Worm (Caenorhabditis elegans) whole organism, late embryonic: Measurements from ENCODE around the gene mrp-4.

ENCODE experiments used
- C08G9.2 ChIP-seq: sonication (generic microtip); optimal IDR thresholded peaks from 2 replicates; lab custom pipeline; 2016; ENCODE audit warnings: mild to moderate bottlenecking, missing genetic modification characterization, moderate library complexity, missing compliant biosample characterization
- C38D4.7 ChIP-seq: fragments of 200-800 bp; sonication (Bioruptor generic); optimal IDR thresholded peaks from 2 replicates; lab custom pipeline; 2018; ENCODE audit warnings: mild to moderate bottlenecking, missing genetic modification characterization, moderate library complexity, missing compliant biosample characterization
- F13H6.1 ChIP-seq: sonication (generic microtip); optimal IDR thresholded peaks from 2 replicates; lab custom pipeline; 2016; ENCODE audit warnings: missing genetic modification characterization, missing compliant biosample characterization
- K02D7.2 ChIP-seq: sonication (generic microtip); optimal IDR thresholded peaks from 2 replicates; lab custom pipeline; 2017; ENCODE audit warnings: mild to moderate bottlenecking, missing genetic modification characterization, missing compliant biosample characterization
- T23F11.4 ChIP-seq: fragments of 200-800 bp; sonication (Bioruptor generic); optimal IDR thresholded peaks from 2 replicates; lab custom pipeline; 2018; ENCODE audit warnings: mild to moderate bottlenecking, missing genetic modification characterization, missing compliant biosample characterization
- ahr-1 ChIP-seq: sonication (generic microtip); optimal IDR thresholded peaks from 2 replicates; lab custom pipeline; 2016; ENCODE audit warnings: missing genetic modification characterization, missing compliant biosample characterization
- ceh-22 ChIP-seq: sonication (generic microtip); optimal IDR thresholded peaks from 2 replicates; lab custom pipeline; 2017; ENCODE audit warnings: missing biosample characterization, missing genetic modification characterization
- ceh-30 ChIP-seq: fragments of 150-350 bp; optimal IDR thresholded peaks from 2 replicates; lab custom pipeline; 2014; ENCODE audit warnings: missing biosample characterization, missing genetic modification characterization
- ceh-48 ChIP-seq: sonication (generic microtip); optimal IDR thresholded peaks from 2 replicates; lab custom pipeline; 2016; ENCODE audit warnings: missing genetic modification characterization, inconsistent platforms, missing compliant biosample characterization
- ceh-9 ChIP-seq: sonication (generic microtip); optimal IDR thresholded peaks from 2 replicates; lab custom pipeline; 2016; ENCODE audit warnings: mild to moderate bottlenecking, missing genetic modification characterization, inconsistent platforms, missing compliant biosample characterization
- che-1 ChIP-seq: sonication (generic microtip); optimal IDR thresholded peaks from 2 replicates; lab custom pipeline; 2016; ENCODE audit warnings: mild to moderate bottlenecking, missing genetic modification characterization, missing compliant biosample characterization
- dmd-4 ChIP-seq: sonication (generic microtip); optimal IDR thresholded peaks from 2 replicates; lab custom pipeline; 2016; ENCODE audit warnings: borderline replicate concordance, missing genetic modification characterization, missing compliant biosample characterization
- dve-1 ChIP-seq: sonication (generic microtip); optimal IDR thresholded peaks from 2 replicates; lab custom pipeline; 2017; ENCODE audit warnings: antibody characterized with exemption, mild to moderate bottlenecking, missing genetic modification characterization, missing compliant biosample characterization
- eyg-1 ChIP-seq: sonication (generic microtip); optimal IDR thresholded peaks from 2 replicates; lab custom pipeline; 2016; ENCODE audit warnings: missing genotype, missing genetic modification characterization, missing compliant biosample characterization
- hlh-13 ChIP-seq: fragments of 200-800 bp; sonication (Bioruptor generic); optimal IDR thresholded peaks from 2 replicates; lab custom pipeline; 2018; ENCODE audit warnings: mild to moderate bottlenecking, missing genetic modification characterization, missing compliant biosample characterization
- hlh-15 ChIP-seq: sonication (generic microtip); optimal IDR thresholded peaks from 2 replicates; lab custom pipeline; 2016; ENCODE audit warnings: missing genetic modification characterization, missing compliant biosample characterization
- hlh-30 ChIP-seq: sonication (generic microtip); optimal IDR thresholded peaks from 2 replicates; lab custom pipeline; 2017; ENCODE audit warnings: antibody characterized with exemption, missing genetic modification characterization, missing compliant biosample characterization; ENCODE audit not compliant: insufficient read depth
- hlh-8 ChIP-seq: sonication (generic microtip); optimal IDR thresholded peaks from 2 replicates; lab custom pipeline; 2016; ENCODE audit warnings: missing genotype, missing genetic modification characterization, missing compliant biosample characterization
- lim-6 ChIP-seq: sonication (generic microtip); optimal IDR thresholded peaks from 2 replicates; lab custom pipeline; 2016; ENCODE audit warnings: missing genetic modification characterization, missing compliant biosample characterization
- madf-2 ChIP-seq: sonication (generic microtip); optimal IDR thresholded peaks from 2 replicates; lab custom pipeline; 2017; ENCODE audit warnings: missing genetic modification characterization, missing compliant biosample characterization
- nhr-232 ChIP-seq: sonication (generic microtip); optimal IDR thresholded peaks from 2 replicates; lab custom pipeline; 2016; ENCODE audit warnings: missing genetic modification characterization, missing compliant biosample characterization
- npax-4 ChIP-seq: sonication (generic microtip); optimal IDR thresholded peaks from 2 replicates; lab custom pipeline; 2016; ENCODE audit warnings: missing genetic modification characterization, missing compliant biosample characterization
- odd-2 ChIP-seq: sonication (generic microtip); optimal IDR thresholded peaks from 2 replicates; lab custom pipeline; 2017; ENCODE audit warnings: antibody characterized with exemption, mild to moderate bottlenecking, missing genetic modification characterization, missing compliant biosample characterization
- pag-3 ChIP-seq: sonication (generic microtip); optimal IDR thresholded peaks from 2 replicates; lab custom pipeline; 2016; ENCODE audit warnings: missing compliant biosample characterization, missing genetic modification characterization, borderline replicate concordance
- pat-9 ChIP-seq: fragments of 200-800 bp; sonication (Bioruptor generic); optimal IDR thresholded peaks from 2 replicates; lab custom pipeline; 2018; ENCODE audit warnings: mild to moderate bottlenecking, missing genetic modification characterization, moderate library complexity, missing compliant biosample characterization
- pax-1 ChIP-seq: fragments of 150-350 bp; optimal IDR thresholded peaks from 2 replicates; lab custom pipeline; 2014; ENCODE audit warnings: missing biosample characterization, missing genetic modification characterization
- pha-2 ChIP-seq: sonication (generic microtip); optimal IDR thresholded peaks from 2 replicates; lab custom pipeline; 2017; ENCODE audit warnings: mild to moderate bottlenecking, missing genetic modification characterization, missing compliant biosample characterization
- pha-4 ChIP-seq: fragments of 150-350 bp; optimal IDR thresholded peaks from 2 replicates; lab custom pipeline; 2018; ENCODE audit warnings: missing biosample characterization, missing genetic modification reagents, missing genetic modification characterization
- pqm-1 ChIP-seq: sonication (generic microtip); optimal IDR thresholded peaks from 2 replicates; lab custom pipeline; 2016; ENCODE audit warnings: missing genetic modification characterization, missing compliant biosample characterization
- pros-1 ChIP-seq: fragments of 150-350 bp; optimal IDR thresholded peaks from 2 replicates; lab custom pipeline; 2014; ENCODE audit warnings: missing biosample characterization, missing genetic modification reagents, missing genetic modification characterization
- rnt-1 ChIP-seq: sonication (generic microtip); optimal IDR thresholded peaks from 2 replicates; lab custom pipeline; 2016; ENCODE audit warnings: missing genetic modification characterization, missing compliant biosample characterization
- tbx-2 ChIP-seq: sonication (generic microtip); optimal IDR thresholded peaks from 2 replicates; lab custom pipeline; 2016; ENCODE audit warnings: missing genetic modification characterization, missing compliant biosample characterization
- unc-55 ChIP-seq: sonication (generic microtip); optimal IDR thresholded peaks from 2 replicates; lab custom pipeline; 2017; ENCODE audit warnings: missing biosample characterization, missing genetic modification reagents, missing genetic modification characterization

The mrp-4 gene

ce11 chrX:9933291-9934008 lies 49.4 kb downstream of the mrp-4 start:
- TF ChIP-seq unc-55 (GFP tag; lab: Kevin White, UChicago): peak; percentile 5
- no peak for TF ChIP-seq K02D7.2 (tag; lab: Kevin White, UChicago)

- no peak for TF ChIP-seq eyg-1 (tag; lab: Kevin White, UChicago)
- TF ChIP-seq pag-3 (tag; lab: Kevin White, UChicago): no peak
- TF ChIP-seq npax-4: no peak
- no peak for TF ChIP-seq pqm-1 (tag; lab: Kevin White, UChicago)
- no peak for TF ChIP-seq nhr-232 (tag; lab: Kevin White, UChicago)
- TF ChIP-seq hlh-30 (tag; lab: Kevin White, UChicago): no peak
- TF ChIP-seq ceh-48: no peak
- no peak for TF ChIP-seq pha-2 (tag; lab: Kevin White, UChicago)
- TF ChIP-seq tbx-2: no peak
- TF ChIP-seq, all 69 proteins: peak for 0
These were observed 49.9 kb downstream of the mrp-4 start for ce11 chrX:9934009-9934323.

ce11 chrX:9938091-9938490 lies 54.0 kb downstream of the mrp-4 start:
- TF ChIP-seq pros-1 (no peak), pha-4 (tag; lab: Kevin White, UChicago) (no peak), pag-3 (tag; lab: Kevin White, UChicago) (no peak), hlh-8 (tag; lab: Kevin White, UChicago) (no peak), T23F11.4 (no peak), C38D4.7 (GFP tag; lab: Kevin White, UChicago) (no peak), dve-1 (no peak)

ce11 chrX:9938537-9938936 lies 54.5 kb downstream of the mrp-4 start, which contains the start of the genes C17G1.5 and C17G1.14:
TSS of gene C17G1.5 (plus strand) at chrX:9938802.
TSS of gene C17G1.14 (plus strand) at chrX:9938813.
- TF ChIP-seq eyg-1 (tag; lab: Kevin White, UChicago): no peak
- TF ChIP-seq pax-1 (tag; lab: Kevin White, UChicago): no peak
- TF ChIP-seq ceh-22 (tag; lab: Kevin White, UChicago): no peak
- no peak for TF ChIP-seq ahr-1
- TF ChIP-seq hlh-30 (tag; lab: Kevin White, UChicago): no peak
- no peak for TF ChIP-seq hlh-13
- TF ChIP-seq dmd-4 (tag; lab: Kevin White, UChicago): no peak
- TF ChIP-seq madf-2 (tag; lab: Kevin White, UChicago): no peak
- TF ChIP-seq pag-3 (tag; lab: Kevin White, UChicago): no peak
- no peak for TF ChIP-seq odd-2 (tag; lab: Kevin White, UChicago)
- no peak for TF ChIP-seq hlh-15
- no peak for TF ChIP-seq pat-9 (tag; lab: Kevin White, UChicago)
- TF ChIP-seq ceh-30: no peak
- no peak for TF ChIP-seq rnt-1 (tag; lab: Kevin White, UChicago)
- TF ChIP-seq ceh-9: no peak
- TF ChIP-seq lim-6 (tag; lab: Kevin White, UChicago): no peak
- TF ChIP-seq che-1 (tag; lab: Kevin White, UChicago): no peak
- TF ChIP-seq C08G9.2 (tag; lab: Kevin White, UChicago): no peak
- TF ChIP-seq F13H6.1 (tag; lab: Kevin White, UChicago): no peak
